Worm (Caenorhabditis elegans): ENCODE measurements around the gene F33A8.7.

DNA sequence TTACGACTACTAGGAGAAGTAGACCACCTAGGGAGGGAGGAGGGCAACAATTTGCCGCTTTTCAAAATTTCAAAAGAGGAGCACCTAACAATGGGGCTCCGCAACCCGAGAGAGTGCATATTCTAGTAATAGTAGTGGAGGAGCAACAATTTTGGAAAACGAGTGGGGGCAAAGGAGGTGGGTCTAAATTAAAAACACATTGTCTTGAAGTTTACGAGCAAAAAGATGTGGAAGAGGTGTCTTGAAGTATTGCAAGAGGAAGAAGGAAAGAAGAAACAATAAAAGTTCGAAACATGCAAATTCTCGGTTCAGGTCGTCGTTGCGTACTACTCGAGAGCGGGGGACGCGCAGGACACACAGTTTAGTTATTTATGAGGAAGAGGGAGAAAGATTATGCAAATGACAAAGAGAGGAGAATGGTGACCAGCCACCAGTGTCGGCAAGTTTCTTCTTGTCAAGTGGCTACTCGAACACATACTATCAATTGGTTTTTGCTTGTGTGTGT, 38.8 kb upstream of the F33A8.7 start:
- TF ChIP-seq elt-3 (tag; optimal IDR thresholded peaks at IDR 0.05) (no peak), nhr-71 (tag; optimal IDR thresholded peaks at IDR 0.05) (no peak), efl-1 (optimal IDR thresholded peaks at IDR 0.05) (no peak), efl-1 (GFP tag; optimal IDR thresholded peaks at IDR 0.05 in 1 of 2) (no peak), nhr-77 (tag; optimal IDR thresholded peaks at IDR 0.05) (no peak), fos-1 (tag; optimal IDR thresholded peaks at IDR 0.05) (no peak), nhr-11 (tag; optimal IDR thresholded peaks at IDR 0.05) (no peak), aly-2 (tag; optimal IDR thresholded peaks at IDR 0.05) (no peak), nhr-76 (tag; optimal IDR thresholded peaks at IDR 0.05) (no peak), irx-1 (tag; optimal IDR thresholded peaks at IDR 0.05) (no peak), nhr-12 (tag; optimal IDR thresholded peaks at IDR 0.05) (no peak), egl-13 (tag; optimal IDR thresholded peaks at IDR 0.05) (no peak), mdl-1 (tag; optimal IDR thresholded peaks at IDR 0.05) (no peak), mep-1 (tag; optimal IDR thresholded peaks at IDR 0.05) (no peak), nhr-237 (tag; optimal IDR thresholded peaks at IDR 0.05) (no peak)
